Fruit fly (Drosophila melanogaster) whole organism, pupa: ENCODE measurements around the gene CG18596.

Experiments
- CG10348 ChIP-seq: fragments of 200-800 bp; sonication (Bioruptor generic); IDR thresholded peaks from 2 replicates; pipeline ENCODE4 v1.3.6; 2022; ENCODE audit warnings: missing biosample characterization, missing genetic modification characterization
- CG12605 ChIP-seq: fragments of 200-800 bp; sonication (Bioruptor generic); IDR thresholded peaks from 2 replicates; pipeline ENCODE4 v1.3.6; 2022; ENCODE audit warnings: missing biosample characterization, missing genetic modification characterization
- CG13204 ChIP-seq: fragments of 200-800 bp; sonication (Bioruptor generic); optimal IDR thresholded peaks from 2 replicates; lab custom pipeline; 2018; ENCODE audit warnings: missing biosample characterization, mild to moderate bottlenecking, missing genetic modification characterization, moderate library complexity
- CG17806 ChIP-seq: fragments of 200-800 bp; sonication (Bioruptor generic); optimal IDR thresholded peaks from 2 replicates; lab custom pipeline; 2018; ENCODE audit warnings: missing biosample characterization, mild to moderate bottlenecking, missing genetic modification characterization, moderate library complexity
- CG8159 ChIP-seq: fragments of 200-800 bp; sonication (Bioruptor generic); optimal IDR thresholded peaks from 3 replicates; lab custom pipeline; 2018; ENCODE audit warnings: missing biosample characterization, mild to moderate bottlenecking, missing genetic modification characterization, moderate library complexity
- EcR ChIP-seq: fragments of 200-800 bp; sonication (Bioruptor generic); optimal IDR thresholded peaks from 3 replicates; lab custom pipeline; 2019; ENCODE audit warnings: missing biosample characterization, missing genetic modification characterization, mild to moderate bottlenecking, moderate library complexity, missing genetic modification reagents
- Pif1A ChIP-seq: fragments of 200-800 bp; sonication (Bioruptor generic); optimal IDR thresholded peaks from 3 replicates; lab custom pipeline; 2016; ENCODE audit warnings: missing biosample characterization, missing genetic modification characterization
- fd96Ca ChIP-seq: fragments of 200-800 bp; sonication (Bioruptor generic); IDR thresholded peaks from 3 replicates; pipeline ENCODE4 v1.3.6; 2022; ENCODE audit warnings: missing biosample characterization, missing genetic modification characterization

DNA sequence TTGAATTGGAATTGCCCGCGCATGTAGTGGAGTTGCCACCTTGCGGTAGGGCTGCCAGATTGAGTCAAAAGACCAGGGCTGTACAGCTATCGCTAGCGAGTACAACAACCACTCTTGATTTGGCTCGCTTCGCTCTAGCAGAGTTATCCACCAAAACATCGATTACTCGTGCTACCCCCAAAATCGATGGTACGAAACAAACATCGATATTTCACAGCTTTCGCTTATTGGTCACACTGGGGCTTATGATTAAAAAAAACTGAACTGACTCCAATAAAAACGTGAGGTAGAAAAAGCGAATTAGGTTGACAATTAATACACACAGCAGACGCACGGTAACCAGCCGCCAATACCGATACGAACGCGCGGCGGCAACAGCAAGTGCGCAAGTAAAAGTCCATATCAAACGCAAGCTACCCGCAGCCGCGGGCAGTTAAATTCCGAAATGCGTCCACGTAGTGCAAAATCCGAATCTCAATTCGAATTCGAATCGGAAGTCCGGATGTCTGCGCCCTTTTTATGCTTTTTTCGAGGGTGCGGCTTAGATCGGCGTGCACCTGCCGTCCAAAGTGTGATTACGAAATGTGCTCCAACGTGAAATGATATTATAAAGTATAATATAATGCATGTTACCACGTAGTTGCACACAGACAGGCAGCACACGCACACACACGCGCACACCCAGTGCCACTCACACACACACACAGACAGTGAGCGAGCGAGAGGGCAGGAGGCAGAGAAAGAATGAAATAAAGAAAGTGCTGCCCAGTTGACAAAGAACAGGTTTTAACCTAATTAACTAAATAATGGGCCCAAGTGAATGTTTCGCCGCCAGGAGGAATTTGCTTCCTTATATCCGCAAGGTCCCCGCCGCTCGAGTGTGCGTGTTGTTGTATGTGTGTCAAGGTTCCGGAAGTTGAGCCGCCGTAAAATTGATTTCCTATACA lies 19.0 kb upstream of the CG18596 start, which contains the start of gene Sar1:
- TF ChIP-seq CG8159 (tag; lab: Kevin White, UChicago) (no peak), CG12605 (GFP tag; lab: Robert Waterston, UW) (no peak), CG13204 (GFP tag; lab: Kevin White, UChicago) (no peak), Pif1A (GFP tag; lab: Kevin White, UChicago) (no peak), CG10348 (no peak), fd96Ca (GFP tag; lab: Robert Waterston, UW) (no peak), CG17806 (tag; lab: Kevin White, UChicago) (no peak), EcR (GFP tag; lab: Kevin White, UChicago) (peak; percentile 79)
